Fruit fly (Drosophila melanogaster) whole organism, pupa: ENCODE data around the gene CG6409.

Experiments used
- CG10348 ChIP-seq: fragments of 200-800 bp; sonication (Bioruptor generic); IDR thresholded peaks from 2 replicates; pipeline ENCODE4 v1.3.6; 2022; ENCODE audit warnings: missing biosample characterization, missing genetic modification characterization
- CG14655 ChIP-seq: fragments of 200-800 bp; sonication (Bioruptor generic); optimal IDR thresholded peaks from 3 replicates; lab custom pipeline; 2017; ENCODE audit warnings: mild to moderate bottlenecking, missing biosample characterization, missing genetic modification reagents, missing genetic modification characterization
- CG17806 ChIP-seq: fragments of 200-800 bp; sonication (Bioruptor generic); optimal IDR thresholded peaks from 2 replicates; lab custom pipeline; 2018; ENCODE audit warnings: missing biosample characterization, mild to moderate bottlenecking, missing genetic modification characterization, moderate library complexity
- CG34367 ChIP-seq: fragments of 200-800 bp; sonication (Bioruptor generic); optimal IDR thresholded peaks from 2 replicates; lab custom pipeline; 2018; ENCODE audit warnings: missing biosample characterization, mild to moderate bottlenecking, missing genetic modification characterization
- CG8301 ChIP-seq: fragments of 200-800 bp; sonication (Bioruptor generic); optimal IDR thresholded peaks from 2 replicates; lab custom pipeline; 2018; ENCODE audit warnings: missing biosample characterization, mild to moderate bottlenecking, missing genetic modification characterization
- Pif1A ChIP-seq: fragments of 200-800 bp; sonication (Bioruptor generic); optimal IDR thresholded peaks from 3 replicates; lab custom pipeline; 2016; ENCODE audit warnings: missing biosample characterization, missing genetic modification characterization
- Pif1B ChIP-seq: fragments of 200-800 bp; sonication (Bioruptor generic); optimal IDR thresholded peaks from 3 replicates; lab custom pipeline; 2016; ENCODE audit warnings: missing biosample characterization, missing genetic modification characterization
- Snoo ChIP-seq: fragments of 200-800 bp; sonication (Bioruptor generic); optimal IDR thresholded peaks from 3 replicates; lab custom pipeline; 2017; ENCODE audit warnings: missing biosample characterization, mild to moderate bottlenecking, missing genetic modification characterization, inconsistent platforms
- rn ChIP-seq: fragments of 200-800 bp; sonication (Bioruptor generic); IDR thresholded peaks from 2 replicates; pipeline ENCODE4 v1.3.6; 2022; ENCODE audit warnings: missing biosample characterization, missing genetic modification characterization

DNA sequence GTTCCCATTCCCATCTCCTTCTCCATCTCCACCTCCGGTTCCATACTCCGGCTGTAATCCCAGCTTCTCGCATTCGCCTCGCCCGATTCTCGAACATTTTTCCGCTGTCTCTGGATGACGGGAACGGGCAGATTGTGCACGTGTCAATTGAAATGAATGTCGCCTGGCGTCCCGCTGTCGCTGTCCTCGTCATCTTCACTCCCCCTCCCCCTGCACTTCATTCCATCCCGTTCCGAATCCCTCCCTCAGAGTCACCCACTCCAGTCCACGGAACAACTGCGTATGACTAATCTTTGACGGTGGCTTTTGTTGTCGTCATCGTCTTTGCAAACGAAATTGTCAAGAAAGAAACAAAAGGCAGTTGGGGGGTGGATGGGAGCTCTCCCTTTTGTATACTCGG lies 40.3 kb downstream of the CG6409 start:
- TF ChIP-seq rn (GFP tag; lab: Robert Waterston, UW) (no peak), Snoo (tag; lab: Kevin White, UChicago) (no peak), CG14655 (GFP tag; lab: Kevin White, UChicago) (no peak), CG10348 (GFP tag; lab: Robert Waterston, UW) (no peak), CG8301 (tag; lab: Kevin White, UChicago) (no peak), CG34367 (tag; lab: Kevin White, UChicago) (no peak), Pif1B (GFP tag; lab: Kevin White, UChicago) (no peak), CG17806 (tag; lab: Kevin White, UChicago) (no peak), Pif1A (no peak)
